Fruit fly (Drosophila melanogaster) whole organism, embryonic: ENCODE data around the gene xmas.

ENCODE experiments used
- BEAF-32 ChIP-seq: fragments of 200-800 bp; sonication (Bioruptor generic); optimal IDR thresholded peaks from 3 replicates; lab custom pipeline; 2017; ENCODE audit warnings: missing biosample characterization, missing genetic modification characterization, mild to moderate bottlenecking, moderate library complexity, missing genetic modification reagents
- CG12659 ChIP-seq: fragments of 200-800 bp; sonication (Bioruptor generic); optimal IDR thresholded peaks from 3 replicates; lab custom pipeline; 2017; ENCODE audit warnings: mild to moderate bottlenecking, missing biosample characterization, missing genetic modification reagents, missing genetic modification characterization
- CG13424 ChIP-seq: fragments of 200-800 bp; sonication (Bioruptor generic); optimal IDR thresholded peaks from 2 replicates; lab custom pipeline; 2019; ENCODE audit warnings: missing biosample characterization, mild to moderate bottlenecking, missing genetic modification characterization, moderate library complexity
- CG15514 ChIP-seq: fragments of 200-800 bp; sonication (Bioruptor generic); optimal IDR thresholded peaks from 3 replicates; lab custom pipeline; 2017; ENCODE audit warnings: missing biosample characterization, missing genetic modification characterization, mild to moderate bottlenecking, moderate library complexity, missing genetic modification reagents
- CG15696 ChIP-seq: fragments of 200-800 bp; sonication (Bioruptor generic); optimal IDR thresholded peaks from 2 replicates; lab custom pipeline; 2019; ENCODE audit warnings: missing biosample characterization, mild to moderate bottlenecking, missing genetic modification characterization, moderate library complexity
- CG17912 ChIP-seq: fragments of 200-800 bp; sonication (Bioruptor generic); optimal IDR thresholded peaks from 2 replicates; lab custom pipeline; 2018; ENCODE audit warnings: missing biosample characterization, mild to moderate bottlenecking, missing genetic modification characterization
- CG2129 ChIP-seq: fragments of 200-800 bp; sonication (Bioruptor generic); IDR thresholded peaks from 2 replicates; pipeline ENCODE4 v1.3.6; 2022; ENCODE audit warnings: missing biosample characterization, missing genetic modification characterization; ENCODE audit not compliant: partially characterized antibody
- CG8290 ChIP-seq, 3 experiments: fragments of 200-800 bp; sonication (Bioruptor generic); optimal IDR thresholded peaks; 2 replicates each; lab custom pipeline; 2016 to 2019; ENCODE audit warnings: missing biosample characterization in 3 of 3, missing genetic modification characterization in 3 of 3, mild to moderate bottlenecking in 2 of 3, moderate library complexity in 1 of 3
- Dip2 ChIP-seq: fragments of 200-800 bp; sonication (Bioruptor generic); IDR thresholded peaks from 2 replicates; pipeline ENCODE4 v1.3.6; 2022; ENCODE audit warnings: missing biosample characterization, missing genetic modification characterization
- Dll ChIP-seq: fragments of 200-800 bp; sonication (Bioruptor generic); IDR thresholded peaks from 4 replicates; pipeline ENCODE4 v1.3.6; 2022; ENCODE audit warnings: missing biosample characterization, missing genetic modification characterization; ENCODE audit not compliant: partially characterized antibody
- Doc3 ChIP-seq: fragments of 200-800 bp; sonication (Bioruptor generic); IDR thresholded peaks from 3 replicates; pipeline ENCODE4 v1.3.6; 2022; ENCODE audit warnings: missing biosample characterization, missing genetic modification characterization; ENCODE audit not compliant: partially characterized antibody
- Dref ChIP-seq: fragments of 200-800 bp; sonication (Bioruptor generic); IDR thresholded peaks from 2 replicates; pipeline ENCODE4 v1.3.6; 2022; ENCODE audit warnings: missing biosample characterization, missing genetic modification characterization
- Med ChIP-seq: fragments of 200-800 bp; sonication (Bioruptor generic); peaks from one replicate; lab custom pipeline; 2016; ENCODE audit warnings: missing biosample characterization, missing genetic modification characterization, mild to moderate bottlenecking, inconsistent platforms, moderate library complexity
- Opbp ChIP-seq: fragments of 200-800 bp; sonication (Bioruptor generic); IDR thresholded peaks from 3 replicates; pipeline ENCODE4 v1.3.6; 2022; ENCODE audit warnings: missing biosample characterization, missing genetic modification characterization; ENCODE audit not compliant: partially characterized antibody
- amos ChIP-seq: fragments of 200-800 bp; sonication (Bioruptor generic); IDR thresholded peaks from 2 replicates; pipeline ENCODE4 v1.3.6; 2022; ENCODE audit warnings: missing biosample characterization, missing genetic modification characterization; ENCODE audit not compliant: partially characterized antibody
- bab2 ChIP-seq: fragments of 200-800 bp; sonication (Bioruptor generic); optimal IDR thresholded peaks from 2 replicates; lab custom pipeline; 2016; ENCODE audit warnings: missing biosample characterization, missing genetic modification characterization
- chinmo ChIP-seq: fragments of 200-800 bp; sonication (Bioruptor generic); IDR thresholded peaks from 4 replicates; pipeline ENCODE4 v1.3.6; 2022; ENCODE audit warnings: missing biosample characterization, missing genetic modification characterization; ENCODE audit not compliant: partially characterized antibody
- corto ChIP-seq: fragments of 200-800 bp; sonication (Bioruptor generic); optimal IDR thresholded peaks from 2 replicates; lab custom pipeline; 2016; ENCODE audit warnings: missing biosample characterization, mild to moderate bottlenecking, missing genetic modification characterization, moderate library complexity
- gcm ChIP-seq: fragments of 200-800 bp; sonication (Bioruptor generic); optimal IDR thresholded peaks from 2 replicates; lab custom pipeline; 2019; ENCODE audit warnings: missing biosample characterization, mild to moderate bottlenecking, missing genetic modification characterization, moderate library complexity
- hb ChIP-seq: fragments of 200-800 bp; sonication (Bioruptor generic); IDR thresholded peaks from 3 replicates; pipeline ENCODE4 v1.3.6; 2022; ENCODE audit warnings: missing biosample characterization, missing genetic modification characterization; ENCODE audit not compliant: partially characterized antibody
- hbn ChIP-seq: fragments of 200-800 bp; sonication (Bioruptor generic); IDR thresholded peaks from 2 replicates; pipeline ENCODE4 v1.3.6; 2022; ENCODE audit warnings: missing biosample characterization, missing genetic modification characterization; ENCODE audit not compliant: partially characterized antibody
- inv ChIP-seq: fragments of 200-800 bp; sonication (Bioruptor generic); IDR thresholded peaks from 2 replicates; pipeline ENCODE4 v1.3.6; 2022; ENCODE audit warnings: missing biosample characterization, missing genetic modification characterization; ENCODE audit not compliant: partially characterized antibody
- knrl ChIP-seq: fragments of 200-800 bp; sonication (Bioruptor generic); IDR thresholded peaks from 3 replicates; pipeline ENCODE4 v1.3.6; 2022; ENCODE audit warnings: missing biosample characterization, missing genetic modification characterization; ENCODE audit not compliant: partially characterized antibody
- slbo ChIP-seq: fragments of 200-800 bp; sonication (Bioruptor generic); IDR thresholded peaks from 2 replicates; pipeline ENCODE4 v1.3.6; 2022; ENCODE audit warnings: missing biosample characterization, missing genetic modification characterization
- sna ChIP-seq: fragments of 200-800 bp; sonication (Bioruptor generic); IDR thresholded peaks from 2 replicates; pipeline ENCODE4 v1.3.6; 2022; ENCODE audit warnings: missing biosample characterization, missing genetic modification characterization; ENCODE audit not compliant: partially characterized antibody
- stwl ChIP-seq: fragments of 200-800 bp; sonication (Bioruptor generic); optimal IDR thresholded peaks from 3 replicates; lab custom pipeline; 2018; ENCODE audit warnings: missing biosample characterization, mild to moderate bottlenecking, missing genetic modification characterization, moderate library complexity
- tio ChIP-seq: fragments of 200-800 bp; sonication (Bioruptor generic); optimal IDR thresholded peaks from 2 replicates; lab custom pipeline; 2017; ENCODE audit warnings: missing biosample characterization, missing genetic modification characterization, inconsistent platforms
- ttk ChIP-seq: fragments of 200-800 bp; sonication (Bioruptor generic); IDR thresholded peaks from 2 replicates; pipeline ENCODE4 v2.1.2; 2022; ENCODE audit warnings: missing biosample characterization, missing genetic modification characterization
- wdn ChIP-seq: fragments of 200-800 bp; sonication (Bioruptor generic); IDR thresholded peaks from 2 replicates; pipeline ENCODE4 v1.3.6; 2022; ENCODE audit warnings: missing biosample characterization, missing genetic modification characterization

The xmas gene

dm6 chrX:17106153-17106700 is 52.9 kb downstream of the xmas start (continued):
- TF ChIP-seq Dip2 (GFP tag; lab: Robert Waterston, UW) (no peak), bab2 (no peak), hbn (GFP tag; lab: Robert Waterston, UW) (peak; percentile 30), CG17912 (GFP tag; lab: Kevin White, UChicago) (no peak), CG2129 (0 out of 2 replicates have a peak, but pooled peaks have one; percentile 12), amos (GFP tag; lab: Robert Waterston, UW) (peak; percentile 56; the same call in 1 of the 2 replicates), Doc3 (GFP tag; lab: Robert Waterston, UW) (peak; percentile 53; the same call in 2 of the 3 replicates), chinmo (GFP tag; lab: Robert Waterston, UW) (0 out of 4 replicates have a peak, but pooled peaks have one; percentile 22), slbo (no peak), CG15696 (tag; lab: Kevin White, UChicago) (no peak), sna (GFP tag; lab: Robert Waterston, UW) (peak; percentile 52; the same call in 1 of the 2 replicates), CG12659 (no peak), Med (GFP tag; lab: Kevin White, UChicago) (peak; percentile 9), gcm (GFP tag; lab: Kevin White, UChicago) (no peak), wdn (GFP tag; lab: Robert Waterston, UW) (no peak), hb (peak; percentile 35; the same call in 1 of the 3 replicates), inv (GFP tag; lab: Robert Waterston, UW) (peak; percentile 31; the same call in 1 of the 2 replicates), tio (no peak), Dref (GFP tag; lab: Robert Waterston, UW) (peak; percentile 57), ttk (GFP tag; lab: Robert Waterston, UW) (no peak), CG15514 (GFP tag; lab: Kevin White, UChicago) (peak; percentile 25), Opbp (GFP tag; lab: Robert Waterston, UW) (peak; percentile 53; the same call in 2 of the 3 replicates), Dll (GFP tag; lab: Robert Waterston, UW) (peak; percentile 66), stwl (tag; lab: Kevin White, UChicago) (peak; percentile 55), CG13424 (tag; lab: Kevin White, UChicago) (no peak), CG8290 (GFP tag; optimal IDR thresholded peaks at IDR 0.05; lab: Kevin White, UChicago) (peak; percentile 21), CG8290 (tag; optimal IDR thresholded peaks at IDR 0.05; lab: Kevin White, UChicago) (no peak)

dm6 chrX:17105707-17106106 is 53.4 kb downstream of the xmas start, which contains the start of gene Arpc3B:
Gene Arpc3B, minus strand, starts transcription at chrX:17105852.
- TF ChIP-seq knrl (GFP tag; lab: Robert Waterston, UW) (peak; percentile 5; the same call in 1 of the 3 replicates), CG15514 (GFP tag; lab: Kevin White, UChicago) (peak; percentile 98), BEAF-32 (peak; percentile 9), corto (GFP tag; lab: Kevin White, UChicago) (no peak)
- TF ChIP-seq, all 482 proteins: peak for 3
